Worm (Caenorhabditis elegans) whole organism, young adult: Measurements from ENCODE around the gene ubc-18.

Experiments
- B0336.3 ChIP-seq: fragments of 200-800 bp; sonication (Bioruptor generic); IDR thresholded peaks from 2 replicates; pipeline ENCODE4 v1.3.6; 2022; ENCODE audit warnings: missing genetic modification characterization, missing compliant biosample characterization
- F10E7.11 ChIP-seq: sonication (generic microtip); optimal IDR thresholded peaks from 2 replicates; lab custom pipeline; 2017; ENCODE audit warnings: mild to moderate bottlenecking, missing genetic modification characterization, moderate library complexity, missing compliant biosample characterization
- F33H1.4 ChIP-seq: fragments of 200-800 bp; sonication (Bioruptor generic); IDR thresholded peaks from 2 replicates; pipeline ENCODE4 v1.3.6; 2022; ENCODE audit warnings: missing genetic modification reagents, missing genetic modification characterization, missing compliant biosample characterization
- F39B2.1 ChIP-seq: fragments of 200-800 bp; sonication (Bioruptor generic); IDR thresholded peaks from 2 replicates; pipeline ENCODE4 v1.3.6; 2022; ENCODE audit warnings: missing genetic modification reagents, missing genetic modification characterization, missing compliant biosample characterization
- F49E8.2 ChIP-seq: sonication (generic microtip); optimal IDR thresholded peaks from 3 replicates; lab custom pipeline; 2017; ENCODE audit warnings: missing genetic modification characterization, mild to moderate bottlenecking, missing compliant biosample characterization, antibody characterized with exemption, moderate library complexity; ENCODE audit not compliant: insufficient read depth
- F55B11.4 ChIP-seq: sonication (generic microtip); optimal IDR thresholded peaks from 2 replicates; lab custom pipeline; 2016; ENCODE audit warnings: missing compliant biosample characterization, missing genetic modification characterization, borderline replicate concordance; ENCODE audit not compliant: insufficient read depth
- K12H6.12 ChIP-seq: fragments of 200-800 bp; sonication (Bioruptor generic); optimal IDR thresholded peaks from 2 replicates; lab custom pipeline; 2018; ENCODE audit warnings: mild to moderate bottlenecking, missing genetic modification characterization, missing compliant biosample characterization
- Y53G8AR.9 ChIP-seq: fragments of 200-800 bp; sonication (Bioruptor generic); conservative IDR thresholded peaks from 2 replicates; pipeline ENCODE4 v1.3.6; 2022; ENCODE audit warnings: missing genetic modification reagents, missing genetic modification characterization, missing compliant biosample characterization
- Y67H2A.10 ChIP-seq: fragments of 200-800 bp; sonication (Bioruptor generic); conservative IDR thresholded peaks from 2 replicates; pipeline ENCODE4 v1.3.6; 2022; ENCODE audit warnings: missing genetic modification reagents, missing genetic modification characterization, missing compliant biosample characterization
- Y79H2A.3 ChIP-seq: fragments of 200-800 bp; sonication (Bioruptor generic); conservative IDR thresholded peaks from 2 replicates; pipeline ENCODE4 v1.3.6; 2022; ENCODE audit warnings: missing genetic modification reagents, missing genetic modification characterization, missing compliant biosample characterization
- Y95B8A.8 ChIP-seq: fragments of 200-800 bp; sonication (Bioruptor generic); IDR thresholded peaks from 2 replicates; pipeline ENCODE4 v1.3.6; 2022; ENCODE audit warnings: missing genetic modification reagents, missing genetic modification characterization, missing compliant biosample characterization
- ama-1 ChIP-seq, 3 experiments: fragments of 150-350 bp in 1 of 3; sonication (generic microtip) in 2 of 3; optimal IDR thresholded peaks; 2 replicates each; lab custom pipeline; 2014 to 2018; ENCODE audit warnings: missing biosample characterization in 2 of 3, missing genetic modification characterization in 2 of 3, missing genetic modification reagents in 2 of 3
- attf-3 ChIP-seq: fragments of 200-800 bp; sonication (Bioruptor generic); conservative IDR thresholded peaks from 2 replicates; pipeline ENCODE4 v1.3.6; 2022; ENCODE audit warnings: missing genetic modification reagents, missing genetic modification characterization, missing compliant biosample characterization
- attf-5 ChIP-seq: fragments of 200-800 bp; sonication (Bioruptor generic); optimal IDR thresholded peaks from 2 replicates; lab custom pipeline; 2018; ENCODE audit warnings: mild to moderate bottlenecking, missing genetic modification characterization, missing compliant biosample characterization
- cebp-2 ChIP-seq: fragments of 200-800 bp; sonication (Bioruptor generic); IDR thresholded peaks from 2 replicates; pipeline ENCODE4 v1.3.6; 2022; ENCODE audit warnings: missing genetic modification characterization, missing compliant biosample characterization
- ceh-100 ChIP-seq: fragments of 200-800 bp; sonication (Bioruptor generic); IDR thresholded peaks from 2 replicates; pipeline ENCODE4 v1.3.6; 2022; ENCODE audit warnings: missing genetic modification reagents, missing genetic modification characterization, missing compliant biosample characterization
- ceh-58 ChIP-seq: fragments of 200-800 bp; sonication (Bioruptor generic); IDR thresholded peaks from 2 replicates; pipeline ENCODE4 v1.3.6; 2022; ENCODE audit warnings: missing genetic modification characterization, missing compliant biosample characterization
- chd-7 ChIP-seq: sonication (generic microtip); optimal IDR thresholded peaks from 2 replicates; lab custom pipeline; 2016; ENCODE audit warnings: mild to moderate bottlenecking, missing genetic modification characterization, moderate library complexity, missing compliant biosample characterization
- ekl-4 ChIP-seq: fragments of 200-800 bp; sonication (Bioruptor generic); IDR thresholded peaks from 2 replicates; pipeline ENCODE4 v1.3.6; 2022; ENCODE audit warnings: missing genetic modification reagents, missing genetic modification characterization, missing compliant biosample characterization
- gei-17 ChIP-seq: fragments of 200-800 bp; sonication (Bioruptor generic); optimal IDR thresholded peaks from 2 replicates; lab custom pipeline; 2018; ENCODE audit warnings: mild to moderate bottlenecking, missing genetic modification characterization, missing compliant biosample characterization
- hmg-20 ChIP-seq: fragments of 200-800 bp; sonication (Bioruptor generic); IDR thresholded peaks from 2 replicates; pipeline ENCODE4 v1.3.6; 2022; ENCODE audit warnings: missing genetic modification reagents, missing genetic modification characterization, missing compliant biosample characterization
- hrde-1 ChIP-seq: sonication (generic microtip); optimal IDR thresholded peaks from 2 replicates; lab custom pipeline; 2016; ENCODE audit warnings: missing genetic modification characterization, mild to moderate bottlenecking, missing compliant biosample characterization, moderate library complexity, missing genotype, missing genetic modification reagents, borderline replicate concordance
- lin-26 ChIP-seq: fragments of 200-800 bp; sonication (Bioruptor generic); IDR thresholded peaks from 2 replicates; pipeline ENCODE4 v1.3.6; 2022; ENCODE audit warnings: missing genetic modification reagents, missing genetic modification characterization, missing compliant biosample characterization
- lin-54 ChIP-seq: fragments of 200-800 bp; sonication (Bioruptor generic); optimal IDR thresholded peaks from 2 replicates; lab custom pipeline; 2018; ENCODE audit warnings: mild to moderate bottlenecking, missing genetic modification characterization, missing compliant biosample characterization
- lir-1 ChIP-seq: fragments of 200-800 bp; sonication (Bioruptor generic); conservative IDR thresholded peaks from 2 replicates; pipeline ENCODE4 v1.3.6; 2022; ENCODE audit warnings: missing genetic modification reagents, missing genetic modification characterization, missing compliant biosample characterization
- lsl-1 ChIP-seq: fragments of 200-800 bp; sonication (Bioruptor generic); optimal IDR thresholded peaks from 2 replicates; lab custom pipeline; 2018; ENCODE audit warnings: mild to moderate bottlenecking, missing genetic modification characterization, moderate library complexity, missing compliant biosample characterization
- madf-10 ChIP-seq: sonication (generic microtip); optimal IDR thresholded peaks from 2 replicates; lab custom pipeline; 2016; ENCODE audit warnings: mild to moderate bottlenecking, missing genetic modification characterization, missing compliant biosample characterization
- madf-3 ChIP-seq: fragments of 200-800 bp; sonication (Bioruptor generic); IDR thresholded peaks from 2 replicates; pipeline ENCODE4 v1.3.6; 2022; ENCODE audit warnings: missing genetic modification reagents, missing genetic modification characterization, missing compliant biosample characterization
- madf-6 ChIP-seq: fragments of 200-800 bp; sonication (Bioruptor generic); IDR thresholded peaks from 2 replicates; pipeline ENCODE4 v1.3.6; 2022; ENCODE audit warnings: missing genetic modification reagents, missing genetic modification characterization, missing compliant biosample characterization
- mel-28 ChIP-seq: sonication (generic microtip); optimal IDR thresholded peaks from 2 replicates; lab custom pipeline; 2016; ENCODE audit warnings: borderline replicate concordance, mild to moderate bottlenecking, missing genetic modification characterization, missing compliant biosample characterization
- mes-4 ChIP-seq: sonication (generic microtip); optimal IDR thresholded peaks from 2 replicates; lab custom pipeline; 2016; ENCODE audit warnings: missing genotype, missing genetic modification characterization, missing compliant biosample characterization
- pha-4 ChIP-seq: fragments of 150-350 bp; sonication (generic microtip); optimal IDR thresholded peaks from 2 replicates; lab custom pipeline; 2014; ENCODE audit warnings: missing biosample characterization, missing genetic modification reagents, missing genetic modification characterization
- repo-1 ChIP-seq: sonication (generic microtip); optimal IDR thresholded peaks from 2 replicates; lab custom pipeline; 2017; ENCODE audit warnings: mild to moderate bottlenecking, missing genetic modification characterization, missing compliant biosample characterization
- snpc-1.1 ChIP-seq: sonication (generic microtip); optimal IDR thresholded peaks from 2 replicates; lab custom pipeline; 2017; ENCODE audit warnings: missing genetic modification characterization, mild to moderate bottlenecking, missing compliant biosample characterization, antibody characterized with exemption, moderate library complexity, missing genotype, missing genetic modification reagents; ENCODE audit not compliant: insufficient read depth
- snpc-1.3 ChIP-seq: sonication (generic microtip); optimal IDR thresholded peaks from 2 replicates; lab custom pipeline; 2017; ENCODE audit warnings: missing genetic modification characterization, mild to moderate bottlenecking, missing compliant biosample characterization, antibody characterized with exemption, moderate library complexity, missing genotype, missing genetic modification reagents; ENCODE audit not compliant: insufficient read depth
- snpc-4 ChIP-seq, 5 experiments: fragments of 150-350 bp in 1 of 5; sonication (generic microtip) in 4 of 5; optimal IDR thresholded peaks; 2 replicates each; lab custom pipeline; 2014 to 2018; ENCODE audit warnings: missing genetic modification characterization in 5 of 5, missing biosample characterization in 3 of 5, antibody characterized with exemption in 2 of 5, mild to moderate bottlenecking in 2 of 5, missing compliant biosample characterization in 2 of 5, missing genotype in 2 of 5, moderate library complexity in 2 of 5, missing genetic modification reagents in 1 of 5
- tbp1 ChIP-seq: fragments of 200-800 bp; sonication (Bioruptor generic); optimal IDR thresholded peaks from 2 replicates; lab custom pipeline; 2018; ENCODE audit warnings: mild to moderate bottlenecking, missing genetic modification characterization, missing compliant biosample characterization
- tlf-1 ChIP-seq: fragments of 200-800 bp; sonication (Bioruptor generic); optimal IDR thresholded peaks from 2 replicates; lab custom pipeline; 2018; ENCODE audit warnings: mild to moderate bottlenecking, missing genetic modification characterization, missing compliant biosample characterization
- xnd-1 ChIP-seq: sonication (generic microtip); optimal IDR thresholded peaks from 2 replicates; lab custom pipeline; 2016; ENCODE audit warnings: missing genotype, missing genetic modification reagents, missing genetic modification characterization, missing compliant biosample characterization
- zim-3 ChIP-seq: sonication (generic microtip); optimal IDR thresholded peaks from 2 replicates; lab custom pipeline; 2017; ENCODE audit warnings: mild to moderate bottlenecking, missing genetic modification characterization, moderate library complexity, missing compliant biosample characterization
- ztf-18 ChIP-seq: sonication (generic microtip); optimal IDR thresholded peaks from 2 replicates; lab custom pipeline; 2016; ENCODE audit warnings: missing genotype, mild to moderate bottlenecking, missing genetic modification characterization, missing compliant biosample characterization
- ztf-6 ChIP-seq: fragments of 200-800 bp; sonication (Bioruptor generic); IDR thresholded peaks from 2 replicates; pipeline ENCODE4 v1.3.6; 2022; ENCODE audit warnings: missing genetic modification reagents, missing genetic modification characterization, missing compliant biosample characterization

ubc-18 gene

ce11 chrIII:7103940-7104440 is 35.6 kb upstream of the ubc-18 start, which contains the start of gene cpg-2 (continued):
- TF ChIP-seq zim-3 (tag; lab: Kevin White, UChicago) (no peak), Y53G8AR.9 (GFP tag; lab: Robert Waterston, UW) (peak; percentile 73; the same call in 1 of the 2 replicates), gei-17 (no peak)

- TF ChIP-seq tbp1 (GFP tag; lab: Kevin White, UChicago) (peak; percentile 35), pha-4 (tag; lab: Kevin White, UChicago) (no peak), tlf-1 (GFP tag; lab: Kevin White, UChicago) (peak; percentile 82), Y53G8AR.9 (GFP tag; lab: Robert Waterston, UW) (peak; percentile 83), F49E8.2 (tag; lab: Kevin White, UChicago) (peak; percentile 88), F55B11.4 (tag; lab: Kevin White, UChicago) (no peak), snpc-1.3 (peak; percentile 67), lin-26 (GFP tag; lab: Robert Waterston, UW) (peak; percentile 82), mel-28 (tag; lab: Kevin White, UChicago) (no peak), snpc-4 (GFP tag; optimal IDR thresholded peaks at IDR 0.05; lab: Kevin White, UChicago) (peak; percentile 37), snpc-4 (tag; optimal IDR thresholded peaks at IDR 0.05; lab: Kevin White, UChicago) (peak in 1 of 4 experiments; percentile 71), ceh-100 (peak; percentile 35), ekl-4 (peak; percentile 92), ceh-58 (GFP tag; lab: Robert Waterston, UW) (peak; percentile 62; the same call in 1 of the 2 replicates), attf-3 (GFP tag; lab: Robert Waterston, UW) (no peak), madf-10 (tag; lab: Kevin White, UChicago) (no peak), Y79H2A.3 (peak; percentile 95), F33H1.4 (GFP tag; lab: Robert Waterston, UW) (peak; percentile 35), mes-4 (tag; lab: Kevin White, UChicago) (no peak), B0336.3 (peak; percentile 97), repo-1 (peak; percentile 43), F10E7.11 (peak; percentile 70), cebp-2 (GFP tag; lab: Robert Waterston, UW) (no peak), lsl-1 (GFP tag; lab: Kevin White, UChicago) (peak; percentile 59), lir-1 (GFP tag; lab: Robert Waterston, UW) (peak; percentile 23; the same call in 1 of the 2 replicates), madf-3 (GFP tag; lab: Robert Waterston, UW) (peak; percentile 85), Y67H2A.10 (GFP tag; lab: Robert Waterston, UW) (no peak), hrde-1 (tag; lab: Kevin White, UChicago) (peak; percentile 96), attf-5 (peak; percentile 22), K12H6.12 (tag; lab: Kevin White, UChicago) (no peak), snpc-1.1 (tag; lab: Kevin White, UChicago) (peak; percentile 75), xnd-1 (tag; lab: Kevin White, UChicago) (peak; percentile 59), hmg-20 (GFP tag; lab: Robert Waterston, UW) (0 out of 2 replicates have a peak, but pooled peaks have one; percentile 34), ama-1 (optimal IDR thresholded peaks at IDR 0.05; lab: Kevin White, UChicago) (no peak), ama-1 (GFP tag; optimal IDR thresholded peaks at IDR 0.05; lab: Kevin White, UChicago) (peak in 1 of 2 experiments; percentile 88), Y95B8A.8 (GFP tag; lab: Robert Waterston, UW) (peak; percentile 92), ztf-18 (tag; lab: Kevin White, UChicago) (peak; percentile 38), lin-54 (peak; percentile 70), madf-6 (GFP tag; lab: Robert Waterston, UW) (peak; percentile 84), chd-7 (peak; percentile 16), ztf-6 (GFP tag; lab: Robert Waterston, UW) (no peak), F39B2.1 (peak; percentile 70; the same call in 1 of the 2 replicates)
Measured at ce11 chrIII:7101814-7102477, 33.6 kb upstream of the ubc-18 start.
